Fruit fly (Drosophila melanogaster) whole organism, embryonic: Measurements from ENCODE around the gene CG18213.

ENCODE experiments used
- Aef1 ChIP-seq: fragments of 200-800 bp; sonication (Bioruptor generic); IDR thresholded peaks from 3 replicates; pipeline ENCODE4 v1.3.6; 2022; ENCODE audit warnings: missing biosample characterization, missing genetic modification characterization
- CG12299 ChIP-seq: fragments of 200-800 bp; sonication (Bioruptor generic); optimal IDR thresholded peaks from 2 replicates; lab custom pipeline; 2018; ENCODE audit warnings: missing biosample characterization, mild to moderate bottlenecking, missing genetic modification characterization
- CG15269 ChIP-seq: fragments of 200-800 bp; sonication (Bioruptor generic); optimal IDR thresholded peaks from 2 replicates; lab custom pipeline; 2018; ENCODE audit warnings: missing biosample characterization, mild to moderate bottlenecking, missing genetic modification characterization, moderate library complexity
- CG15514 ChIP-seq: fragments of 200-800 bp; sonication (Bioruptor generic); optimal IDR thresholded peaks from 3 replicates; lab custom pipeline; 2017; ENCODE audit warnings: missing biosample characterization, missing genetic modification characterization, mild to moderate bottlenecking, moderate library complexity, missing genetic modification reagents
- CG16863 ChIP-seq: fragments of 200-800 bp; sonication (Bioruptor generic); optimal IDR thresholded peaks from 3 replicates; lab custom pipeline; 2016; ENCODE audit warnings: missing biosample characterization, missing genetic modification characterization
- CG17385 ChIP-seq: fragments of 200-800 bp; sonication (Bioruptor generic); optimal IDR thresholded peaks from 3 replicates; lab custom pipeline; 2018; ENCODE audit warnings: missing biosample characterization, mild to moderate bottlenecking, missing genetic modification characterization
- CG17829 ChIP-seq: fragments of 200-800 bp; optimal IDR thresholded peaks from 2 replicates; lab custom pipeline; 2019; ENCODE audit warnings: missing biosample characterization, mild to moderate bottlenecking, missing genetic modification characterization, moderate library complexity
- CG18619 ChIP-seq: fragments of 200-800 bp; sonication (Bioruptor generic); optimal IDR thresholded peaks from 3 replicates; lab custom pipeline; 2017; ENCODE audit warnings: missing biosample characterization, mild to moderate bottlenecking, missing genetic modification characterization
- CG2116 ChIP-seq: fragments of 200-800 bp; sonication (Bioruptor generic); optimal IDR thresholded peaks from 3 replicates; lab custom pipeline; 2018; ENCODE audit warnings: missing biosample characterization, mild to moderate bottlenecking, missing genetic modification characterization
- CG3065 ChIP-seq: fragments of 200-800 bp; sonication (Bioruptor generic); optimal IDR thresholded peaks from 2 replicates; lab custom pipeline; 2016; ENCODE audit warnings: missing biosample characterization, missing genetic modification characterization
- CG32767 ChIP-seq: fragments of 200-800 bp; sonication (Bioruptor generic); IDR thresholded peaks from 2 replicates; pipeline ENCODE4 v1.3.6; 2022; ENCODE audit warnings: missing biosample characterization, missing genetic modification characterization
- CG34224 ChIP-seq: fragments of 200-800 bp; sonication (Bioruptor generic); IDR thresholded peaks from 3 replicates; pipeline ENCODE4 v1.3.6; 2022; ENCODE audit warnings: missing biosample characterization, missing genetic modification characterization; ENCODE audit not compliant: partially characterized antibody
- CG3995 ChIP-seq: fragments of 200-800 bp; sonication (Bioruptor generic); optimal IDR thresholded peaks from 3 replicates; lab custom pipeline; 2016; ENCODE audit warnings: missing biosample characterization, missing genetic modification characterization
- CG42726 ChIP-seq: fragments of 200-800 bp; sonication (Bioruptor generic); IDR thresholded peaks from 2 replicates; pipeline ENCODE4 v1.3.6; 2022; ENCODE audit warnings: missing biosample characterization, missing genetic modification characterization; ENCODE audit not compliant: partially characterized antibody
- CG4404 ChIP-seq: fragments of 200-800 bp; sonication (Bioruptor generic); IDR thresholded peaks from 2 replicates; pipeline ENCODE4 v1.3.6; 2022; ENCODE audit warnings: missing biosample characterization, missing genetic modification characterization
- CG4617 ChIP-seq: fragments of 200-800 bp; sonication (Bioruptor generic); optimal IDR thresholded peaks from 3 replicates; lab custom pipeline; 2016; ENCODE audit warnings: missing biosample characterization, missing genetic modification characterization, borderline replicate concordance
- CG6654 ChIP-seq: fragments of 200-800 bp; sonication (Bioruptor generic); optimal IDR thresholded peaks from 2 replicates; lab custom pipeline; 2017; ENCODE audit warnings: missing biosample characterization, mild to moderate bottlenecking, missing genetic modification characterization
- CG6791 ChIP-seq: fragments of 200-800 bp; sonication (Bioruptor generic); IDR thresholded peaks from 3 replicates; pipeline ENCODE4 v1.3.6; 2022; ENCODE audit warnings: missing biosample characterization, missing genetic modification characterization; ENCODE audit not compliant: partially characterized antibody
- CG7357 ChIP-seq: fragments of 200-800 bp; sonication (Bioruptor generic); IDR thresholded peaks from 3 replicates; pipeline ENCODE4 v1.3.6; 2022; ENCODE audit warnings: missing biosample characterization, missing genetic modification characterization
- Chrac-16 ChIP-seq: fragments of 200-800 bp; sonication (Bioruptor generic); optimal IDR thresholded peaks from 3 replicates; lab custom pipeline; 2016; ENCODE audit warnings: missing biosample characterization, missing genetic modification characterization
- Dbx ChIP-seq: fragments of 200-800 bp; sonication (Bioruptor generic); IDR thresholded peaks from 3 replicates; pipeline ENCODE4 v1.3.6; 2022; ENCODE audit warnings: missing biosample characterization, missing genetic modification characterization
- Dip3 ChIP-seq: fragments of 200-800 bp; sonication (Bioruptor generic); optimal IDR thresholded peaks from 3 replicates; lab custom pipeline; 2016; ENCODE audit warnings: missing biosample characterization, missing genetic modification characterization
- Opbp ChIP-seq: fragments of 200-800 bp; sonication (Bioruptor generic); IDR thresholded peaks from 3 replicates; pipeline ENCODE4 v1.3.6; 2022; ENCODE audit warnings: missing biosample characterization, missing genetic modification characterization; ENCODE audit not compliant: partially characterized antibody
- Side ChIP-seq: fragments of 200-800 bp; sonication (Bioruptor generic); optimal IDR thresholded peaks from 2 replicates; lab custom pipeline; 2016; ENCODE audit warnings: missing biosample characterization, missing genetic modification characterization
- Sox102F ChIP-seq: fragments of 200-800 bp; sonication (Bioruptor generic); optimal IDR thresholded peaks from 2 replicates; lab custom pipeline; 2018; ENCODE audit warnings: missing biosample characterization, mild to moderate bottlenecking, missing genetic modification characterization, moderate library complexity
- Taf1 ChIP-seq: fragments of 200-800 bp; sonication (Bioruptor generic); IDR thresholded peaks from 2 replicates; pipeline ENCODE4 v1.3.6; 2022; ENCODE audit warnings: missing biosample characterization, missing genetic modification characterization
- abd-A ChIP-seq: fragments of 200-800 bp; sonication (Bioruptor generic); optimal IDR thresholded peaks from 3 replicates; lab custom pipeline; 2019; ENCODE audit warnings: missing biosample characterization, mild to moderate bottlenecking, missing genetic modification characterization, moderate library complexity
- ara ChIP-seq: fragments of 200-800 bp; sonication (Bioruptor generic); IDR thresholded peaks from 2 replicates; pipeline ENCODE4 v1.3.6; 2022; ENCODE audit warnings: missing biosample characterization, missing genetic modification characterization
- ato ChIP-seq: fragments of 200-800 bp; sonication (Bioruptor generic); IDR thresholded peaks from 2 replicates; pipeline ENCODE4 v1.3.6; 2022; ENCODE audit warnings: missing biosample characterization, missing genetic modification characterization; ENCODE audit not compliant: partially characterized antibody
- bowl ChIP-seq: fragments of 200-800 bp; sonication (Bioruptor generic); IDR thresholded peaks from 2 replicates; pipeline ENCODE4 v1.3.6; 2022; ENCODE audit warnings: missing biosample characterization, missing genetic modification characterization
- crp ChIP-seq, 2 experiments: fragments of 200-800 bp; sonication (Bioruptor generic); optimal IDR thresholded peaks; 2 replicates in 1 of 2; 3 replicates in 1 of 2; lab custom pipeline; 2017; ENCODE audit warnings: missing biosample characterization in 2 of 2, missing genetic modification characterization in 2 of 2, mild to moderate bottlenecking in 1 of 2, moderate library complexity in 1 of 2
- dmrt11E ChIP-seq: fragments of 200-800 bp; sonication (Bioruptor generic); optimal IDR thresholded peaks from 3 replicates; lab custom pipeline; 2018; ENCODE audit warnings: missing biosample characterization, mild to moderate bottlenecking, missing genetic modification characterization, moderate library complexity
- fd3F ChIP-seq: fragments of 200-800 bp; sonication (Bioruptor generic); optimal IDR thresholded peaks from 2 replicates; lab custom pipeline; 2018; ENCODE audit warnings: missing biosample characterization, mild to moderate bottlenecking, missing genetic modification characterization, moderate library complexity
- ham ChIP-seq: fragments of 200-800 bp; sonication (Bioruptor generic); IDR thresholded peaks from 2 replicates; pipeline ENCODE4 v1.3.6; 2022; ENCODE audit warnings: missing biosample characterization, missing genetic modification characterization
- her ChIP-seq: fragments of 200-800 bp; sonication (Bioruptor generic); optimal IDR thresholded peaks from 2 replicates; lab custom pipeline; 2016; ENCODE audit warnings: missing biosample characterization, missing genetic modification characterization
- hth ChIP-seq: fragments of >200 bp; optimal IDR thresholded peaks from 2 replicates; lab custom pipeline; 2017; ENCODE audit warnings: inconsistent platforms
- ind ChIP-seq: fragments of 200-800 bp; sonication (Bioruptor generic); optimal IDR thresholded peaks from 3 replicates; lab custom pipeline; 2016; ENCODE audit warnings: missing biosample characterization, missing genetic modification characterization
- klu ChIP-seq: fragments of 200-800 bp; sonication (Bioruptor generic); IDR thresholded peaks from 2 replicates; pipeline ENCODE4 v1.3.6; 2022; ENCODE audit warnings: missing biosample characterization, missing genetic modification characterization
- lov ChIP-seq, 2 experiments: fragments of 200-800 bp in 1 of 2; fragments of >200 bp in 1 of 2; sonication (Bioruptor generic) in 1 of 2; IDR thresholded peaks in 1 of 2; optimal IDR thresholded peaks in 1 of 2; 2 replicates in 1 of 2; 3 replicates in 1 of 2; pipeline versions ENCODE4 v1.3.6 to Lab custom; 2017 to 2022; ENCODE audit warnings: missing biosample characterization in 1 of 2, missing genetic modification characterization in 1 of 2
- org-1 ChIP-seq: fragments of 200-800 bp; sonication (Bioruptor generic); optimal IDR thresholded peaks from 2 replicates; lab custom pipeline; 2017; ENCODE audit warnings: missing biosample characterization, missing genetic modification characterization
- otp ChIP-seq: fragments of 200-800 bp; sonication (Bioruptor generic); IDR thresholded peaks from 3 replicates; pipeline ENCODE4, ENCODE4 v1.3.6; 2022; ENCODE audit warnings: missing biosample characterization, missing genetic modification characterization
- ranshi ChIP-seq: fragments of 200-800 bp; sonication (Bioruptor generic); IDR thresholded peaks from 2 replicates; pipeline ENCODE4 v1.3.6; 2022; ENCODE audit warnings: missing biosample characterization, missing genetic modification characterization
- repo ChIP-seq: fragments of 200-800 bp; sonication (Bioruptor generic); optimal IDR thresholded peaks from 2 replicates; lab custom pipeline; 2016; ENCODE audit warnings: missing biosample characterization, missing genetic modification characterization
- sna ChIP-seq: fragments of 200-800 bp; sonication (Bioruptor generic); IDR thresholded peaks from 2 replicates; pipeline ENCODE4 v1.3.6; 2022; ENCODE audit warnings: missing biosample characterization, missing genetic modification characterization; ENCODE audit not compliant: partially characterized antibody
- sr ChIP-seq: fragments of 200-800 bp; sonication (Bioruptor generic); IDR thresholded peaks from 3 replicates; pipeline ENCODE4 v1.3.6; 2022; ENCODE audit warnings: missing biosample characterization, missing genetic modification characterization
- stwl ChIP-seq: fragments of 200-800 bp; sonication (Bioruptor generic); optimal IDR thresholded peaks from 3 replicates; lab custom pipeline; 2018; ENCODE audit warnings: missing biosample characterization, mild to moderate bottlenecking, missing genetic modification characterization, moderate library complexity
- tio ChIP-seq: fragments of 200-800 bp; sonication (Bioruptor generic); optimal IDR thresholded peaks from 2 replicates; lab custom pipeline; 2017; ENCODE audit warnings: missing biosample characterization, missing genetic modification characterization, inconsistent platforms
- tna ChIP-seq: fragments of 200-800 bp; sonication (Bioruptor generic); IDR thresholded peaks from 2 replicates; pipeline ENCODE4 v1.3.6; 2022; ENCODE audit warnings: missing biosample characterization, missing genetic modification characterization; ENCODE audit not compliant: partially characterized antibody
- vvl ChIP-seq: fragments of 200-800 bp; sonication (Bioruptor generic); IDR thresholded peaks from 2 replicates; pipeline ENCODE4 v1.3.6; 2022; ENCODE audit warnings: missing biosample characterization, missing genetic modification characterization

The CG18213 gene

DNA sequence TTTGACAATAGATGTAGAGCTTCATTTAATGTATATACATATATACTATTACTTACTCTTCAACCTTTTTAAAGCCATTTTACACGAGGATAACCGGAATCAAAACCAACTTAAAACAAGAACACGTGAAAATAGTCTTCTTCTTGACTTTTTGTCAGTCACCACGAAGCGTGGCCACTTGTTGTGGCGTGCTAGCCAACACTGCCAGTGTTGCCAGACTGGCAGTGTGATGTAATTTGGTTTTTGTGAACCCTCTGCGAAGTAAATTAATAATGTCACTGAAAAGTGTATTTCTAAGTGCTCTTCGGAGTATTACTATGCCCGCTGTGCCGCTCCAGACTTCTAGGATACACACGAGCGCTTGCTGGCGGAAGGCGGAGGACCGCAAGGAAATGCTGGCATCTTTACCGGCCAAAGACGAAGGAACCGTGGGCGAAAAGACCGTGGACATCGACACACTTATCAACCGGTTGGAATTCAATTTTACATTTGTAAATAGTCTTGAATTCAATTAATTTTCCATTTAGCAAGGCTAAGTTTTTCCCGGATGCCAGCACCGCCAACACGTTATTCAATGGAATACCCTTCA lies 32.6 kb upstream of the CG18213 start, which contains the start of the genes Ns1 and mRpS11 (continued):
- TF ChIP-seq CG18619 = no peak
- TF ChIP-seq CG17385 (GFP tag; lab: Kevin White, UChicago) = peak; percentile 98
- no peak for TF ChIP-seq CG7357
- no peak for TF ChIP-seq bowl (GFP tag; lab: Robert Waterston, UW)
- TF ChIP-seq CG6654 (GFP tag; lab: Kevin White, UChicago) = no peak
- no peak for TF ChIP-seq ind (GFP tag; lab: Kevin White, UChicago)
- TF ChIP-seq Taf1 (GFP tag; lab: Robert Waterston, UW) = no peak
- peak; percentile 52; the same call in 2 of the 3 replicates for TF ChIP-seq CG6791 (GFP tag; lab: Robert Waterston, UW)
- peak; percentile 36 for TF ChIP-seq Dip3 (GFP tag; lab: Kevin White, UChicago)
- TF ChIP-seq Side (GFP tag; lab: Kevin White, UChicago) = peak; percentile 57
- 0 out of 2 replicates have a peak, but pooled peaks have one; percentile 17 for TF ChIP-seq sna (GFP tag; lab: Robert Waterston, UW)
- no peak for TF ChIP-seq ara
- TF ChIP-seq Sox102F (GFP tag; lab: Kevin White, UChicago) = no peak
- no peak for TF ChIP-seq fd3F (GFP tag; lab: Kevin White, UChicago)
- peak; percentile 14 for TF ChIP-seq Chrac-16
- TF ChIP-seq Aef1 (GFP tag; lab: Robert Waterston, UW) = no peak
- TF ChIP-seq CG34224 (GFP tag; lab: Robert Waterston, UW) = no peak
- no peak for TF ChIP-seq dmrt11E (tag; lab: Kevin White, UChicago)
- TF ChIP-seq CG42726 (GFP tag; lab: Robert Waterston, UW) = no peak
- no peak for TF ChIP-seq org-1 (GFP tag; lab: Kevin White, UChicago)
- TF ChIP-seq lov (optimal IDR thresholded peaks at IDR 0.05; lab: Kevin White, UChicago) = no peak
- TF ChIP-seq lov (GFP tag; IDR thresholded peaks at IDR 0.05; lab: Robert Waterston, UW) = 0 out of 3 replicates have a peak, but pooled peaks have one; percentile 8
- TF ChIP-seq her (GFP tag; lab: Kevin White, UChicago) = peak; percentile 36
- TF ChIP-seq hth (lab: Kevin White, UChicago) = no peak
- peak; percentile 79 for TF ChIP-seq CG15514 (GFP tag; lab: Kevin White, UChicago)
- peak; percentile 15; the same call in 1 of the 3 replicates for TF ChIP-seq otp (GFP tag; lab: Robert Waterston, UW)
- TF ChIP-seq vvl (GFP tag; lab: Robert Waterston, UW) = peak; percentile 60
- no peak for TF ChIP-seq CG32767 (GFP tag; lab: Robert Waterston, UW)
- no peak for TF ChIP-seq CG16863
- TF ChIP-seq CG12299 = peak; percentile 23
- TF ChIP-seq CG2116 (GFP tag; lab: Kevin White, UChicago) = peak; percentile 34
- TF ChIP-seq ranshi (GFP tag; lab: Robert Waterston, UW) = peak; percentile 45; the same call in 1 of the 2 replicates
- TF ChIP-seq crp (GFP tag; optimal IDR thresholded peaks at IDR 0.05; lab: Kevin White, UChicago) = peak in 1 of 2 experiments; percentile 40
- peak; percentile 73 for TF ChIP-seq CG3995 (GFP tag; lab: Kevin White, UChicago)
- no peak for TF ChIP-seq repo
- TF ChIP-seq CG17829 (tag; lab: Kevin White, UChicago) = peak; percentile 49
- peak; percentile 57; the same call in 2 of the 3 replicates for TF ChIP-seq Opbp (GFP tag; lab: Robert Waterston, UW)
- peak; percentile 83 for TF ChIP-seq stwl
- TF ChIP-seq Dbx = peak; percentile 61; the same call in 2 of the 3 replicates
- TF ChIP-seq ham (GFP tag; lab: Robert Waterston, UW) = no peak
- TF ChIP-seq CG4404 (GFP tag; lab: Robert Waterston, UW) = no peak
- TF ChIP-seq CG4617 (GFP tag; lab: Kevin White, UChicago) = peak; percentile 96
- no peak for TF ChIP-seq tna (GFP tag; lab: Robert Waterston, UW)
- TF ChIP-seq abd-A (tag; lab: Kevin White, UChicago) = no peak
- TF ChIP-seq CG15269 (tag; lab: Kevin White, UChicago) = no peak
- TF ChIP-seq klu = no peak
- peak; percentile 37 for TF ChIP-seq CG3065 (GFP tag; lab: Kevin White, UChicago)
- TF ChIP-seq ato = peak; percentile 28; the same call in 1 of the 2 replicates
- TF ChIP-seq tio (GFP tag; lab: Kevin White, UChicago) = no peak
- TF ChIP-seq sr (GFP tag; lab: Robert Waterston, UW) = no peak
